Worm (Caenorhabditis elegans): ENCODE results near the gene C06A6.7.

DNA sequence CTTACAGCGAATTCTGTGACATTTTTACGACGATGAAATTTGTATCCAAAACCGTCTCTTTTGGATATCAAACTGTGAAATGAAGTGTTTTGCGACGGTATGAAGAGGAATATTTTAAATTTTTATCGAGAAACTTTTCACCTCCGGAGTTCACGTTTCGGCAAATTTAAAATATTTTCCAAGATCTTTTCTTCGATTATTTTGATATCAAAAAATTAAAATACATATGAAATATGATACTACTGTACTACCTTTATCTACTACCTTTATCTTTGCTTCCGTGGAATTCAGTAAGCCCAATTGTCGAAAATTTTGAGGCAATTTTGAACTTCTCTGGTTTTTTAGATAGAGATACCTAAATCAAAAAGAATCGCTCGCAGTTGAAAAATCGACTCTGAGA, 39.5 kb upstream of the C06A6.7 start, which contains the start of gene kin-26:
- no peak for TF ChIP-seq skn-1 (tag; optimal IDR thresholded peaks at IDR 0.05)
- no peak for TF ChIP-seq nhr-10 (tag; optimal IDR thresholded peaks at IDR 0.05)
- no peak for TF ChIP-seq aly-2 (tag; optimal IDR thresholded peaks at IDR 0.05)
- TF ChIP-seq nhr-23 (tag; optimal IDR thresholded peaks at IDR 0.05), result no peak
- no peak for TF ChIP-seq unc-39 (tag; optimal IDR thresholded peaks at IDR 0.05)

Data from whole organism, L2 larva.